Worm (Caenorhabditis elegans): Measurements from ENCODE around the gene W02H5.19.
A peak's percentile ranks its signal among the peaks of the same experiment; 100 is the strongest.

W02H5.19 gene

ce11 chrV:2660457-2660856, 21.8 kb downstream of the W02H5.19 start:
- TF ChIP-seq nhr-76 (tag; optimal IDR thresholded peaks at IDR 0.05) (no peak), ceh-82 (tag; optimal IDR thresholded peaks at IDR 0.05) (no peak), skn-1 (tag; optimal IDR thresholded peaks at IDR 0.05) (no peak), grh-1 (GFP tag; IDR thresholded peaks at IDR 0.05) (no peak), Y116A8C.19 (tag; optimal IDR thresholded peaks at IDR 0.05; ENCODE audit: borderline replicate concordance) (no peak), sptf-1 (tag; optimal IDR thresholded peaks at IDR 0.05) (no peak), efl-1 (optimal IDR thresholded peaks at IDR 0.05) (no peak), efl-1 (GFP tag; optimal IDR thresholded peaks at IDR 0.05 in 1 of 2) (peak in 1 of 2 experiments; percentile 82), aly-2 (tag; optimal IDR thresholded peaks at IDR 0.05) (no peak)

ce11 chrV:2664525-2665053, 25.9 kb downstream of the W02H5.19 start, which contains the start of gene ndx-2:
ndx-2 (minus strand) TSS chrV:2665003.
- TF ChIP-seq sptf-1 (tag; optimal IDR thresholded peaks at IDR 0.05) (no peak), C04F5.9 (tag; optimal IDR thresholded peaks at IDR 0.05) (no peak), aly-2 (tag; optimal IDR thresholded peaks at IDR 0.05) (no peak), ama-1 (optimal IDR thresholded peaks at IDR 0.05) (no peak), isw-1 (GFP tag; IDR thresholded peaks at IDR 0.05) (no peak), snu-23 (GFP tag; optimal IDR thresholded peaks at IDR 0.05) (no peak), hlh-17 (GFP tag; optimal IDR thresholded peaks at IDR 0.05; ENCODE audit: borderline replicate concordance) (no peak), lin-13 (GFP tag; optimal IDR thresholded peaks at IDR 0.05) (no peak), unc-62 (GFP tag; optimal IDR thresholded peaks at IDR 0.05) (no peak), lsy-2 (tag; optimal IDR thresholded peaks at IDR 0.05) (no peak), lin-14 (GFP tag; optimal IDR thresholded peaks at IDR 0.05) (no peak), pax-3 (tag; optimal IDR thresholded peaks at IDR 0.05) (no peak), pag-3 (tag; optimal IDR thresholded peaks at IDR 0.05; ENCODE audit: borderline replicate concordance, insufficient read depth) (no peak), hlh-4 (tag; optimal IDR thresholded peaks at IDR 0.05) (no peak)

- TF ChIP-seq nhr-84 (tag; optimal IDR thresholded peaks at IDR 0.05) (no peak), unc-130 (tag; optimal IDR thresholded peaks at IDR 0.05) (no peak)
These were observed 27.9 kb downstream of the W02H5.19 start, which contains the start of gene W02G9.4 for ce11 chrV:2666600-2666999. W02G9.4 (plus strand) TSS chrV:2666900.

ce11 chrV:2671155-2671554, 32.5 kb downstream of the W02H5.19 start, which contains the start of gene kel-8:
kel-8 (plus strand) TSS chrV:2671455.
- TF ChIP-seq efl-1 (optimal IDR thresholded peaks at IDR 0.05) (no peak), efl-1 (GFP tag; optimal IDR thresholded peaks at IDR 0.05 in 1 of 2) (peak in 1 of 2 experiments; percentile 50), mab-9 (GFP tag; IDR thresholded peaks at IDR 0.05) (no peak)

ce11 chrV:2672603-2673002, 33.9 kb downstream of the W02H5.19 start, which contains the start of gene W02G9.3:
W02G9.3 (plus strand) TSS chrV:2672986.
- TF ChIP-seq lin-14 (GFP tag; optimal IDR thresholded peaks at IDR 0.05): peak; percentile 85
- TF ChIP-seq aly-2 (tag; optimal IDR thresholded peaks at IDR 0.05): peak; percentile 63
- peak; percentile 35 for TF ChIP-seq ceh-90 (tag; optimal IDR thresholded peaks at IDR 0.05)
- peak; percentile 85 for TF ChIP-seq nhr-47 (tag; optimal IDR thresholded peaks at IDR 0.05)
- TF ChIP-seq sup-37 (GFP tag; optimal IDR thresholded peaks at IDR 0.05): no peak
- TF ChIP-seq ces-1 (GFP tag; optimal IDR thresholded peaks at IDR 0.05): no peak
- no peak for TF ChIP-seq nhr-84 (tag; optimal IDR thresholded peaks at IDR 0.05)
- TF ChIP-seq zag-1 (tag; optimal IDR thresholded peaks at IDR 0.05): no peak
- TF ChIP-seq nhr-19 (GFP tag; conservative IDR thresholded peaks at IDR 0.05): peak; percentile 60
- peak; percentile 89 for TF ChIP-seq C16A3.4 (tag; optimal IDR thresholded peaks at IDR 0.05)
- TF ChIP-seq nhr-11 (tag; optimal IDR thresholded peaks at IDR 0.05): peak; percentile 82
- peak; percentile 89 for TF ChIP-seq mep-1 (tag; optimal IDR thresholded peaks at IDR 0.05)
- TF ChIP-seq dsc-1 (tag; optimal IDR thresholded peaks at IDR 0.05): peak; percentile 88
- no peak for TF ChIP-seq alr-1 (tag; optimal IDR thresholded peaks at IDR 0.05; ENCODE audit: borderline replicate concordance)
- no peak for TF ChIP-seq ceh-63 (GFP tag; optimal IDR thresholded peaks at IDR 0.05)
- peak; percentile 49 for TF ChIP-seq fkh-10 (GFP tag; optimal IDR thresholded peaks at IDR 0.05)
- TF ChIP-seq elt-3 (tag; optimal IDR thresholded peaks at IDR 0.05): peak in 1 of 6 experiments; percentile 66
- TF ChIP-seq snu-23 (GFP tag; optimal IDR thresholded peaks at IDR 0.05): peak; percentile 89
- peak; percentile 99 for TF ChIP-seq vab-15 (tag; optimal IDR thresholded peaks at IDR 0.05)
- no peak for TF ChIP-seq hpl-2 (GFP tag; optimal IDR thresholded peaks at IDR 0.05)
- no peak for TF ChIP-seq pag-3 (tag; optimal IDR thresholded peaks at IDR 0.05; ENCODE audit: borderline replicate concordance, insufficient read depth)
- TF ChIP-seq unc-130 (tag; optimal IDR thresholded peaks at IDR 0.05): peak; percentile 74
- no peak for TF ChIP-seq ets-5 (GFP tag; IDR thresholded peaks at IDR 0.05)
- TF ChIP-seq C34B4.2 (tag; optimal IDR thresholded peaks at IDR 0.05): no peak
- TF ChIP-seq dpl-1 (GFP tag; optimal IDR thresholded peaks at IDR 0.05): peak; percentile 83 to 91 (median 89)
- TF ChIP-seq efl-3 (GFP tag; optimal IDR thresholded peaks at IDR 0.05): no peak
